Worm (Caenorhabditis elegans): ENCODE data around the gene unc-41.

unc-41 gene

DNA sequence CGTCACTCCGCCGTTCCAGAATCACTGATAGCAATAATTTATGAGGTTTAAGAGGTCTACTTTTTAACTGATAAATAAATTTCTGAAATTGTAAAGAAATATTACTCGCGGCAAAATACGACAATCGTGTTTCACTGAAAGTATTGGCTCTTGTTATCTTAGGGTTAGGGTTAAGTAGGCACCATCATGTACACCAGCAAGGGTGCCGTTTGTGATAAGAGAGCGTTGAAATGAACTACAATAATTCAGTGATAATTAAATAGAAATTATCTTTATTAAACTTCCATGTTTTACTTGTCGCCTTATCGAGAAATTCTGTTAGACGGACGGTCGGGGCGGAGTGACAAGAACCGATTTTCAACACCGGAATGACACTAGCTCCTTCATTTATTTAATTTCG lies 50.4 kb downstream of the unc-41 start:
- TF ChIP-seq pha-4 (tag; optimal IDR thresholded peaks at IDR 0.05) (peak; percentile 4), jun-1 (tag; optimal IDR thresholded peaks at IDR 0.05) (peak; percentile 64), elt-2 (tag; optimal IDR thresholded peaks at IDR 0.05) (peak; percentile 97), egl-27 (tag; optimal IDR thresholded peaks at IDR 0.05) (no peak), pqm-1 (tag; optimal IDR thresholded peaks at IDR 0.05) (peak; percentile 76)

DNA sequence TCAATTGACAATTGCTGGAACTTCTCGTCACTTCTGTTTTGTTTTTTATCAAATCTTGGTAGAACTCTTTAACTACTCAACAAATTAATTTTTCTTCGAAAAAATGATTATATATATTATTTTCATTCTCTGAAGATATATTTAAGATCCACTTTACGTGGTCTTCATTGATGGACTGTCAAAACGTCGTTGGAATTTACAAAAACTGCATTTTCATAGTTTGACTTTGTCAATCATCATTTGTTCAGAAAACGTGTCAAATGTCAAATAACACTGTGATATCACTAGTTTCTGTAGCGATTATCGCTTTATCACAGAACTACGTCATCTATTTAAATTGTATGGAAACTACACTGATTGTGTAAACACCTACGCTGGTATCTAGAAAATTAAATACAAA lies 51.6 kb downstream of the unc-41 start:
- peak; percentile 41 for TF ChIP-seq elt-2 (tag; optimal IDR thresholded peaks at IDR 0.05)
- TF ChIP-seq fkh-2 (tag; optimal IDR thresholded peaks at IDR 0.05) = no peak
- no peak for TF ChIP-seq R02D3.7 (tag; optimal IDR thresholded peaks at IDR 0.05)
- no peak for TF ChIP-seq lin-39 (tag; optimal IDR thresholded peaks at IDR 0.05)
- peak; percentile 25 for TF ChIP-seq pqm-1 (tag; optimal IDR thresholded peaks at IDR 0.05)

DNA sequence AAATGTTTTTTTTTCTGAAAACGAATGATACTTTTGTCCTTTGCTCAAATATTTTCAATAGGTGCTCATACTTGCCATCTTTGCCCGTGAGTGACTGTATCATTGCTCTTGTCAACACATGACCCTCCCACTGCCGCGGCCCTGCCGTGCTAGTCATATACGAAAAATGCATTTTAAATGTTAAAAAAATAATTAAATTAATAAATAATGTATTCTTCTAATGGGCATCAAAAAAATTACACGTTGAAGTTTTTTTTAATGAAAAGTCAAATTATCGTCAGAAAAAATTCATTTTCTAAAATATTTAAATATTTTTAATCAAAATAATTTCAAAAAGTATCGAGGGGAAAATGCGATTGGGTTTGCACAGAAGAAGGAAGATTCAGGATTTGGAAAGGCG lies 53.6 kb downstream of the unc-41 start, which contains the start of gene C50H2.7:
Gene C50H2.7, plus strand, starts transcription at position 301 of the 400 bp plus-strand sequence.
- TF ChIP-seq elt-3 (tag; optimal IDR thresholded peaks at IDR 0.05) = no peak
- no peak for TF ChIP-seq ztf-11 (tag; optimal IDR thresholded peaks at IDR 0.05)
- TF ChIP-seq nhr-76 (tag; optimal IDR thresholded peaks at IDR 0.05) = no peak
- TF ChIP-seq hmg-11 (tag; optimal IDR thresholded peaks at IDR 0.05) = no peak
- TF ChIP-seq daf-12 (tag; optimal IDR thresholded peaks at IDR 0.05) = no peak
- TF ChIP-seq nhr-11 (tag; optimal IDR thresholded peaks at IDR 0.05) = no peak
- no peak for TF ChIP-seq zag-1 (tag; optimal IDR thresholded peaks at IDR 0.05)
- no peak for TF ChIP-seq ZK546.5 (tag; optimal IDR thresholded peaks at IDR 0.05)
- TF ChIP-seq jun-1 (tag; optimal IDR thresholded peaks at IDR 0.05) = no peak
- no peak for TF ChIP-seq mdl-1 (tag; optimal IDR thresholded peaks at IDR 0.05)
- no peak for TF ChIP-seq ztf-4 (tag; optimal IDR thresholded peaks at IDR 0.05)
- no peak for TF ChIP-seq nhr-23 (tag; optimal IDR thresholded peaks at IDR 0.05)
- TF ChIP-seq pha-4 (tag; optimal IDR thresholded peaks at IDR 0.05) = no peak
- TF ChIP-seq elt-1 (tag; optimal IDR thresholded peaks at IDR 0.05) = no peak
- TF ChIP-seq fkh-10 (GFP tag; optimal IDR thresholded peaks at IDR 0.05) = no peak
- no peak for TF ChIP-seq aly-2 (tag; optimal IDR thresholded peaks at IDR 0.05)
- no peak for TF ChIP-seq egl-5 (tag; optimal IDR thresholded peaks at IDR 0.05)

DNA sequence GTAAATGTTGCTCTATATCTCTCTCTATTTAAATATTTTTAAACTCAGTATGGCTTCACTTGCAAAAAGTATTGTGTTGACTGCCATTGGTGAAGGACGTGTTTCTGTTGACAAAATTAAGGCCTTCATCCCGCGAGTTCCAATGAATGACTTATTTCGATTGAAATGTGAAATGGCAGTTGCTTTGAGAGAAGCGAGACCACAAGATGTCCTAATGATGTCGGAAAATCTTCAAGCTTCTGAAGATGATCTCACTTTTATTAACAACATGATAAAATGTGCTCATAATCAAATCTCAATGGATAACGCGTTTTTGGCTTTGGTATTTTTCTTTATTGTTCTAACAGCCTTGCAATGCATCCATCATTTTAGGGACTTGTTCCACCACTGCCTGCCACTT lies 54.8 kb downstream of the unc-41 start, which contains the start of gene ceh-75:
Gene ceh-75, plus strand, starts transcription at position 50 of the 400 bp plus-strand sequence.
- no peak for TF ChIP-seq ztf-4 (tag; optimal IDR thresholded peaks at IDR 0.05)

DNA sequence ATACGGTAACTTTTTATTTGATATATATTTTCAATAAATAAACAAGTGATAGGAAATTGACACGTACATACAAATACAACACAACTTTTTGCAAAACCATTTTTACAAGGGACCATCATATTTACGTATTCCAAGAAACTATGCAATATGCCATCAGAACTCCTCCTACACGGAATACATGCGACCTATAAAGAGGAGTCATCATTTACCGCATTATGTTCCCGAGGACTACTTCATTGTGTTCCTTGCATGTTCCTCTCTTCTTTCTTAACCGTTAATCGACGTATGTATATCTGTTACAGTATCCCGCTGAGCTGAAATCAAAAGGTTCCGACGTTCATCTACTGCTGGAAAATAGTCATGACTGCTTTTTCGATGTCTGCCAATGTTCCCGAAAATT lies 57.6 kb downstream of the unc-41 start, which contains the start of gene C50H2.5:
Gene C50H2.5, plus strand, starts transcription at position 301 of the 400 bp plus-strand sequence.
- no peak for TF ChIP-seq nhr-76 (tag; optimal IDR thresholded peaks at IDR 0.05)
- no peak for TF ChIP-seq elt-1 (tag; optimal IDR thresholded peaks at IDR 0.05)

DNA sequence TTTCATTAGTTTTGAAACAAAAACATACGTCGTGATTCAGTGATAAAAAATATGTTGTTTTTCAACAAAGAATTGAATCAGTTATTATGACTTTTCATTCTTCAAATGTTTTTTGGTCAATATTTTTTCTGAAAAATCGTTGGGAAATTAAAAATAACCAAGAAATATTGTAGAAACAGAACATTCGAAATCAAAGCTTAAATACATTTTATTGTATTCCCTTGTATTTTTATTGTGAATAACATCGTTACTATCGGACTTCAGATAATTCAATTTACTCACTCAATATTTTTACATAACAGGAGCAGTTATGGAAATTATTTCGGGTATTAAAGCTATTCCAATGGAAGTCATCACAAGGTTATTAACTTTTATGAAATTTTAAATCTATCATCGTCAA lies 59.4 kb downstream of the unc-41 start, which contains the start of gene C50H2.4:
Gene C50H2.4, plus strand, starts transcription at position 301 of the 400 bp plus-strand sequence.
- TF ChIP-seq fkh-10 (GFP tag; optimal IDR thresholded peaks at IDR 0.05) = no peak
- no peak for TF ChIP-seq ceh-82 (tag; optimal IDR thresholded peaks at IDR 0.05)
- no peak for TF ChIP-seq ceh-16 (tag; optimal IDR thresholded peaks at IDR 0.05)
